Fruit fly (Drosophila melanogaster) whole organism, embryonic: ENCODE measurements around the gene Ccdc114.

Experiments
- Ada2b ChIP-seq: fragments of 200-800 bp; sonication (Bioruptor generic); IDR thresholded peaks from 2 replicates; pipeline ENCODE4 v1.3.6; 2022; ENCODE audit warnings: missing biosample characterization, missing genetic modification characterization
- CG11093 ChIP-seq: fragments of 200-800 bp; sonication (Bioruptor generic); IDR thresholded peaks from 3 replicates; pipeline ENCODE4 v1.3.6; 2022; ENCODE audit warnings: missing biosample characterization, missing genetic modification characterization
- CG11504 ChIP-seq: fragments of 200-800 bp; sonication (Bioruptor generic); optimal IDR thresholded peaks from 3 replicates; lab custom pipeline; 2019; ENCODE audit warnings: missing biosample characterization, mild to moderate bottlenecking, missing genetic modification characterization, moderate library complexity
- CG12236 ChIP-seq: fragments of 200-800 bp; sonication (Bioruptor generic); optimal IDR thresholded peaks from 2 replicates; lab custom pipeline; 2016; ENCODE audit warnings: missing biosample characterization, missing genetic modification characterization
- CG12942 ChIP-seq: fragments of 200-800 bp; sonication (Bioruptor generic); optimal IDR thresholded peaks from 3 replicates; lab custom pipeline; 2016; ENCODE audit warnings: missing biosample characterization, missing genetic modification characterization
- CG13775 ChIP-seq: fragments of 200-800 bp; sonication (Bioruptor generic); optimal IDR thresholded peaks from 3 replicates; lab custom pipeline; 2017; ENCODE audit warnings: missing biosample characterization, mild to moderate bottlenecking, missing genetic modification characterization
- CG14014 ChIP-seq: fragments of 200-800 bp; sonication (Bioruptor generic); IDR thresholded peaks from 2 replicates; pipeline ENCODE4 v1.3.6; 2022; ENCODE audit warnings: missing biosample characterization, missing genetic modification characterization
- CG14441 ChIP-seq: fragments of 200-800 bp; sonication (Bioruptor generic); IDR thresholded peaks from 2 replicates; pipeline ENCODE4 v1.3.6; 2022; ENCODE audit warnings: missing biosample characterization, missing genetic modification characterization
- CG1792 ChIP-seq: fragments of 200-800 bp; sonication (Bioruptor generic); optimal IDR thresholded peaks from 2 replicates; lab custom pipeline; 2016; ENCODE audit warnings: missing biosample characterization, missing genetic modification characterization
- CG18599 ChIP-seq: fragments of 200-800 bp; sonication (Bioruptor generic); optimal IDR thresholded peaks from 3 replicates; lab custom pipeline; 2017; ENCODE audit warnings: missing biosample characterization, missing genetic modification characterization, mild to moderate bottlenecking, moderate library complexity, missing genetic modification reagents
- CG2678 ChIP-seq: fragments of 200-800 bp; sonication (Bioruptor generic); optimal IDR thresholded peaks from 3 replicates; lab custom pipeline; 2019; ENCODE audit warnings: missing biosample characterization, mild to moderate bottlenecking, missing genetic modification characterization, moderate library complexity
- CG2889 ChIP-seq: fragments of 200-800 bp; sonication (Bioruptor generic); IDR thresholded peaks from 3 replicates; pipeline ENCODE4 v1.3.6; 2022; ENCODE audit warnings: missing biosample characterization, missing genetic modification characterization
- CG30020 ChIP-seq: fragments of 200-800 bp; optimal IDR thresholded peaks from 2 replicates; lab custom pipeline; 2019; ENCODE audit warnings: missing biosample characterization, mild to moderate bottlenecking, missing genetic modification characterization, moderate library complexity
- CG3163 ChIP-seq: fragments of 200-800 bp; sonication (Bioruptor generic); optimal IDR thresholded peaks from 3 replicates; lab custom pipeline; 2016; ENCODE audit warnings: missing biosample characterization, missing genetic modification characterization
- CG3726 ChIP-seq: fragments of 200-800 bp; sonication (Bioruptor generic); IDR thresholded peaks from 3 replicates; pipeline ENCODE4, ENCODE4 v1.3.6; 2022; ENCODE audit warnings: missing biosample characterization, missing genetic modification characterization
- CG4360 ChIP-seq: fragments of 200-800 bp; sonication (Bioruptor generic); IDR thresholded peaks from 2 replicates; pipeline ENCODE4 v1.3.6; 2022; ENCODE audit warnings: missing biosample characterization, missing genetic modification characterization
- CG4617 ChIP-seq: fragments of 200-800 bp; sonication (Bioruptor generic); optimal IDR thresholded peaks from 3 replicates; lab custom pipeline; 2016; ENCODE audit warnings: missing biosample characterization, missing genetic modification characterization, borderline replicate concordance
- CG4854 ChIP-seq: fragments of 200-800 bp; sonication (Bioruptor generic); optimal IDR thresholded peaks from 2 replicates; lab custom pipeline; 2016; ENCODE audit warnings: missing biosample characterization, missing genetic modification characterization, inconsistent platforms
- CG5245 ChIP-seq: fragments of 200-800 bp; sonication (Bioruptor generic); optimal IDR thresholded peaks from 3 replicates; lab custom pipeline; 2016; ENCODE audit warnings: missing biosample characterization, missing genetic modification characterization
- CG6683 ChIP-seq: fragments of 200-800 bp; sonication (Bioruptor generic); optimal IDR thresholded peaks from 2 replicates; lab custom pipeline; 2017; ENCODE audit warnings: missing biosample characterization, mild to moderate bottlenecking, missing genetic modification characterization, missing genetic modification reagents
- CG8281 ChIP-seq: fragments of 200-800 bp; sonication (Bioruptor generic); optimal IDR thresholded peaks from 2 replicates; lab custom pipeline; 2018; ENCODE audit warnings: missing biosample characterization, mild to moderate bottlenecking, missing genetic modification characterization, moderate library complexity
- CG8359 ChIP-seq: fragments of 200-800 bp; sonication (Bioruptor generic); optimal IDR thresholded peaks from 2 replicates; lab custom pipeline; 2017; ENCODE audit warnings: missing biosample characterization, mild to moderate bottlenecking, missing genetic modification characterization, borderline replicate concordance
- CG9437 ChIP-seq: fragments of 200-800 bp; sonication (Bioruptor generic); optimal IDR thresholded peaks from 2 replicates; lab custom pipeline; 2018; ENCODE audit warnings: missing biosample characterization, mild to moderate bottlenecking, missing genetic modification characterization
- Camta ChIP-seq: fragments of 200-800 bp; sonication (Bioruptor generic); optimal IDR thresholded peaks from 2 replicates; lab custom pipeline; 2016; ENCODE audit warnings: missing biosample characterization, missing genetic modification characterization
- Dfd ChIP-seq, 2 experiments: fragments of >200 bp; optimal IDR thresholded peaks; 2 replicates each; lab custom pipeline; 2017; ENCODE audit warnings: missing biosample characterization in 2 of 2, missing genetic modification characterization in 2 of 2
- Doc2 ChIP-seq: fragments of 200-800 bp; sonication (Bioruptor generic); IDR thresholded peaks from 2 replicates; pipeline ENCODE4 v1.3.6; 2022; ENCODE audit warnings: missing biosample characterization, missing genetic modification characterization
- E2f2 ChIP-seq: fragments of 200-800 bp; sonication (Bioruptor generic); IDR thresholded peaks from 2 replicates; pipeline ENCODE4 v1.3.6; 2022; ENCODE audit warnings: missing biosample characterization, missing genetic modification characterization
- Hr78 ChIP-seq, 2 experiments: fragments of 200-800 bp in 1 of 2; fragments of >200 bp in 1 of 2; sonication (Bioruptor generic) in 1 of 2; optimal IDR thresholded peaks; 2 replicates each; lab custom pipeline; 2017 to 2019; ENCODE audit warnings: missing biosample characterization in 2 of 2, missing genetic modification characterization in 2 of 2, mild to moderate bottlenecking in 1 of 2, moderate library complexity in 1 of 2
- Hsf ChIP-seq: fragments of 200-800 bp; sonication (Bioruptor generic); optimal IDR thresholded peaks from 3 replicates; lab custom pipeline; 2016; ENCODE audit warnings: missing biosample characterization, missing genetic modification characterization
- Kr ChIP-seq: fragments of 200-800 bp; sonication (Bioruptor generic); optimal IDR thresholded peaks from 2 replicates; lab custom pipeline; 2017; ENCODE audit warnings: missing biosample characterization, mild to moderate bottlenecking, missing genetic modification characterization
- MBD-R2 ChIP-seq: fragments of 200-800 bp; sonication (Bioruptor generic); IDR thresholded peaks from 2 replicates; pipeline ENCODE4 v1.3.6; 2022; ENCODE audit warnings: missing biosample characterization, missing genetic modification characterization
- Meics ChIP-seq: fragments of 200-800 bp; sonication (Bioruptor generic); optimal IDR thresholded peaks from 2 replicates; lab custom pipeline; 2017; ENCODE audit warnings: missing biosample characterization, mild to moderate bottlenecking, missing genetic modification characterization
- Side ChIP-seq: fragments of 200-800 bp; sonication (Bioruptor generic); optimal IDR thresholded peaks from 2 replicates; lab custom pipeline; 2016; ENCODE audit warnings: missing biosample characterization, missing genetic modification characterization
- Sox100B ChIP-seq: fragments of 200-800 bp; sonication (Bioruptor generic); optimal IDR thresholded peaks from 3 replicates; lab custom pipeline; 2018; ENCODE audit warnings: missing biosample characterization, mild to moderate bottlenecking, missing genetic modification characterization
- Vsx1 ChIP-seq: fragments of 200-800 bp; sonication (Bioruptor generic); optimal IDR thresholded peaks from 2 replicates; lab custom pipeline; 2017; ENCODE audit warnings: missing biosample characterization, mild to moderate bottlenecking, missing genetic modification characterization, missing genetic modification reagents
- btn ChIP-seq: fragments of 200-800 bp; sonication (Bioruptor generic); optimal IDR thresholded peaks from 2 replicates; lab custom pipeline; 2016; ENCODE audit warnings: missing biosample characterization, missing genetic modification characterization
- crol ChIP-seq: fragments of 200-800 bp; sonication (Bioruptor generic); IDR thresholded peaks from 2 replicates; pipeline ENCODE4 v1.3.6; 2022; ENCODE audit warnings: missing biosample characterization, missing genetic modification characterization
- eyg ChIP-seq: fragments of 200-800 bp; sonication (Bioruptor generic); optimal IDR thresholded peaks from 3 replicates; lab custom pipeline; 2016; ENCODE audit warnings: missing biosample characterization, missing genetic modification characterization
- knrl ChIP-seq: fragments of 200-800 bp; sonication (Bioruptor generic); IDR thresholded peaks from 3 replicates; pipeline ENCODE4 v1.3.6; 2022; ENCODE audit warnings: missing biosample characterization, missing genetic modification characterization; ENCODE audit not compliant: partially characterized antibody
- mld ChIP-seq: fragments of 200-800 bp; sonication (Bioruptor generic); IDR thresholded peaks from 3 replicates; pipeline ENCODE4 v1.3.6; 2022; ENCODE audit warnings: missing biosample characterization, missing genetic modification characterization; ENCODE audit not compliant: partially characterized antibody
- nmo ChIP-seq: fragments of 200-800 bp; sonication (Bioruptor generic); optimal IDR thresholded peaks from 2 replicates; lab custom pipeline; 2018; ENCODE audit warnings: missing biosample characterization, mild to moderate bottlenecking, missing genetic modification characterization, moderate library complexity
- oc ChIP-seq: fragments of 200-800 bp; sonication (Bioruptor generic); optimal IDR thresholded peaks from 2 replicates; lab custom pipeline; 2018; ENCODE audit warnings: missing biosample characterization, mild to moderate bottlenecking, missing genetic modification characterization, moderate library complexity
- org-1 ChIP-seq: fragments of 200-800 bp; sonication (Bioruptor generic); optimal IDR thresholded peaks from 2 replicates; lab custom pipeline; 2017; ENCODE audit warnings: missing biosample characterization, missing genetic modification characterization
- phol ChIP-seq: fragments of 200-800 bp; sonication (Bioruptor generic); optimal IDR thresholded peaks from 3 replicates; lab custom pipeline; 2018; ENCODE audit warnings: missing biosample characterization, mild to moderate bottlenecking, missing genetic modification characterization, moderate library complexity
- tap ChIP-seq: fragments of 200-800 bp; optimal IDR thresholded peaks from 3 replicates; lab custom pipeline; 2019; ENCODE audit warnings: missing biosample characterization, mild to moderate bottlenecking, missing genetic modification characterization, moderate library complexity
- trem ChIP-seq: fragments of 200-800 bp; optimal IDR thresholded peaks from 3 replicates; lab custom pipeline; 2019; ENCODE audit warnings: missing biosample characterization, mild to moderate bottlenecking, missing genetic modification characterization, moderate library complexity
- unc-4 ChIP-seq: fragments of 200-800 bp; sonication (Bioruptor generic); IDR thresholded peaks from 2 replicates; pipeline ENCODE4 v1.3.6; 2022; ENCODE audit warnings: missing biosample characterization, missing genetic modification characterization; ENCODE audit not compliant: partially characterized antibody
- zf30C ChIP-seq: fragments of 200-800 bp; sonication (Bioruptor generic); optimal IDR thresholded peaks from 3 replicates; lab custom pipeline; 2018; ENCODE audit warnings: missing biosample characterization, mild to moderate bottlenecking, missing genetic modification characterization
- zfh1 ChIP-seq: fragments of 200-800 bp; sonication (Bioruptor generic); IDR thresholded peaks from 3 replicates; pipeline ENCODE4 v1.3.6; 2022; ENCODE audit warnings: missing biosample characterization, missing genetic modification characterization

Gene Ccdc114

dm6 chr3R:16624750-16625549 lies 433 bp upstream of the Ccdc114 start, which contains the start of gene Fas1 (continued):
- TF ChIP-seq CG3726 (GFP tag; lab: Robert Waterston, UW) (no peak), trem (tag; lab: Kevin White, UChicago) (peak; percentile 52), Kr (no peak), Side (no peak), CG6683 (GFP tag; lab: Kevin White, UChicago) (no peak), zfh1 (no peak), CG3163 (GFP tag; lab: Kevin White, UChicago) (no peak), CG14441 (GFP tag; lab: Robert Waterston, UW) (no peak), CG2889 (GFP tag; lab: Robert Waterston, UW) (no peak), Hr78 (GFP tag; optimal IDR thresholded peaks at IDR 0.05; lab: Kevin White, UChicago) (no peak), btn (no peak), CG18599 (GFP tag; lab: Kevin White, UChicago) (peak; percentile 0), knrl (GFP tag; lab: Robert Waterston, UW) (peak; percentile 52; the same call in 1 of the 3 replicates), CG8359 (GFP tag; lab: Kevin White, UChicago) (no peak), CG4360 (no peak), nmo (peak; percentile 3), CG9437 (no peak), oc (peak; percentile 57), CG11093 (no peak), org-1 (GFP tag; lab: Kevin White, UChicago) (no peak), CG30020 (tag; lab: Kevin White, UChicago) (peak; percentile 6), Vsx1 (GFP tag; lab: Kevin White, UChicago) (no peak), mld (GFP tag; lab: Robert Waterston, UW) (peak; percentile 75; the same call in 2 of the 3 replicates), CG4617 (GFP tag; lab: Kevin White, UChicago) (no peak), Doc2 (GFP tag; lab: Robert Waterston, UW) (no peak), E2f2 (GFP tag; lab: Robert Waterston, UW) (peak; percentile 78), crol (GFP tag; lab: Robert Waterston, UW) (no peak), CG13775 (GFP tag; lab: Kevin White, UChicago) (no peak), Dfd (GFP tag; optimal IDR thresholded peaks at IDR 0.05; lab: Kevin White, UChicago) (no peak), zf30C (GFP tag; lab: Kevin White, UChicago) (peak; percentile 41), CG12942 (GFP tag; lab: Kevin White, UChicago) (no peak), Meics (no peak), Ada2b (GFP tag; lab: Robert Waterston, UW) (no peak), CG4854 (no peak), CG12236 (GFP tag; lab: Kevin White, UChicago) (no peak), phol (tag; lab: Kevin White, UChicago) (peak; percentile 12), CG14014 (GFP tag; lab: Robert Waterston, UW) (no peak), CG2678 (no peak), CG5245 (GFP tag; lab: Kevin White, UChicago) (no peak), Sox100B (GFP tag; lab: Kevin White, UChicago) (no peak), MBD-R2 (GFP tag; lab: Robert Waterston, UW) (peak; percentile 41), CG1792 (GFP tag; lab: Kevin White, UChicago) (no peak), CG11504 (tag; lab: Kevin White, UChicago) (no peak), Camta (GFP tag; lab: Kevin White, UChicago) (no peak), Hsf (GFP tag; lab: Kevin White, UChicago) (no peak), unc-4 (GFP tag; lab: Robert Waterston, UW) (peak; percentile 74), CG8281 (no peak), eyg (GFP tag; lab: Kevin White, UChicago) (no peak), tap (tag; lab: Kevin White, UChicago) (no peak)
